Fruit fly (Drosophila melanogaster): Measurements from ENCODE around the gene Cmpk.
A peak's percentile ranks its signal among the peaks of the same experiment; 100 is the strongest.

The Cmpk gene

dm6 chr3R:26041417-26042101 is 13.7 kb downstream of the Cmpk start, which contains the start of gene gro (continued):
- TF ChIP-seq CG30403 (GFP tag; optimal IDR thresholded peaks at IDR 0.05) (peak; percentile 81), YL-1 (GFP tag; optimal IDR thresholded peaks at IDR 0.05) (peak; percentile 55), Pdp1 (GFP tag; optimal IDR thresholded peaks at IDR 0.05) (peak; percentile 70 to 94), bab2 (GFP tag; optimal IDR thresholded peaks at IDR 0.05) (peak; percentile 66), Chrac-16 (GFP tag; optimal IDR thresholded peaks at IDR 0.05) (peak; percentile 77), CG5180 (GFP tag; optimal IDR thresholded peaks at IDR 0.05) (peak; percentile 25), ato (GFP tag; IDR thresholded peaks at IDR 0.05; ENCODE audit: partially characterized antibody) (peak; percentile 89), MESR4 (GFP tag; optimal IDR thresholded peaks at IDR 0.05) (peak; percentile 83), kni (GFP tag; optimal IDR thresholded peaks at IDR 0.05) (peak; percentile 40), Mad (GFP tag; optimal IDR thresholded peaks at IDR 0.05) (peak; percentile 83), Spps (tag; optimal IDR thresholded peaks at IDR 0.05) (peak; percentile 30), Poxn (GFP tag; IDR thresholded peaks at IDR 0.05) (no peak), Med (GFP tag) (peak; percentile 98), Sox100B (GFP tag; optimal IDR thresholded peaks at IDR 0.05) (peak; percentile 47), CG5953 (GFP tag; IDR thresholded peaks at IDR 0.05) (no peak), CG17328 (GFP tag; IDR thresholded peaks at IDR 0.05) (peak; percentile 51), nerfin-1 (tag; optimal IDR thresholded peaks at IDR 0.05) (no peak), CG4404 (GFP tag; IDR thresholded peaks at IDR 0.05) (peak; percentile 27; the same call in 1 of the 2 replicates), CG18262 (tag; optimal IDR thresholded peaks at IDR 0.05) (peak; percentile 51), gsb (GFP tag; IDR thresholded peaks at IDR 0.05) (peak; percentile 29; the same call in 1 of the 2 replicates), hb (GFP tag; IDR thresholded peaks at IDR 0.05; ENCODE audit: partially characterized antibody) (peak; percentile 81), exex (tag; optimal IDR thresholded peaks at IDR 0.05) (no peak), CG13624 (GFP tag; optimal IDR thresholded peaks at IDR 0.05) (peak; percentile 87), Dip2 (GFP tag; IDR thresholded peaks at IDR 0.05) (no peak), pan (optimal IDR thresholded peaks at IDR 0.05) (no peak), pan (GFP tag; optimal IDR thresholded peaks at IDR 0.05 in 1 of 2, IDR thresholded peaks at IDR 0.05 in 1 of 2) (peak in 1 of 2 experiments; percentile 64), cg (GFP tag; optimal IDR thresholded peaks at IDR 0.05) (no peak), phol (tag; optimal IDR thresholded peaks at IDR 0.05) (peak; percentile 83), maf-S (GFP tag; optimal IDR thresholded peaks at IDR 0.05) (peak; percentile 83), sqz (GFP tag; optimal IDR thresholded peaks at IDR 0.05) (no peak), kah (GFP tag; optimal IDR thresholded peaks at IDR 0.05) (no peak), zf30C (GFP tag; optimal IDR thresholded peaks at IDR 0.05) (peak; percentile 99), CG11560 (tag; IDR thresholded peaks at IDR 0.05) (peak; percentile 65; the same call in 2 of the 3 replicates), Kr (GFP tag; optimal IDR thresholded peaks at IDR 0.05) (no peak), CG8765 (GFP tag; IDR thresholded peaks at IDR 0.05) (peak; percentile 55), usp (GFP tag; optimal IDR thresholded peaks at IDR 0.05) (no peak), bigmax (GFP tag; optimal IDR thresholded peaks at IDR 0.05) (no peak), CG10267 (tag; optimal IDR thresholded peaks at IDR 0.05) (peak; percentile 100), bbx (GFP tag; IDR thresholded peaks at IDR 0.05; ENCODE audit: partially characterized antibody) (peak; percentile 85), knrl (GFP tag; IDR thresholded peaks at IDR 0.05; ENCODE audit: partially characterized antibody) (peak; percentile 76), CoRest (tag; optimal IDR thresholded peaks at IDR 0.05) (peak; percentile 71), jumu (GFP tag; optimal IDR thresholded peaks at IDR 0.05) (peak; percentile 78), psq (GFP tag; optimal IDR thresholded peaks at IDR 0.05) (peak; percentile 46), Dip3 (GFP tag; optimal IDR thresholded peaks at IDR 0.05) (peak; percentile 75), da (GFP tag; optimal IDR thresholded peaks at IDR 0.05) (peak; percentile 55), CG4424 (GFP tag; optimal IDR thresholded peaks at IDR 0.05) (peak; percentile 56), CG15011 (GFP tag; optimal IDR thresholded peaks at IDR 0.05) (no peak), Six4 (GFP tag; optimal IDR thresholded peaks at IDR 0.05) (peak; percentile 52), NfI (GFP tag; optimal IDR thresholded peaks at IDR 0.05) (peak; percentile 83)

Measured in whole organism, embryonic.